Fruit fly (Drosophila melanogaster) whole organism, embryonic: Measurements from ENCODE around the gene CG32106.

Experiments
- B-H1 ChIP-seq: fragments of 200-800 bp; sonication (Bioruptor generic); IDR thresholded peaks from 3 replicates; pipeline ENCODE4 v1.3.6; 2022; ENCODE audit warnings: missing biosample characterization, missing genetic modification characterization
- CG10366 ChIP-seq: fragments of 200-800 bp; sonication (Bioruptor generic); IDR thresholded peaks from 2 replicates; pipeline ENCODE4 v1.3.6; 2022; ENCODE audit warnings: missing biosample characterization, missing genetic modification characterization
- CG12219 ChIP-seq: fragments of 200-800 bp; sonication (Bioruptor generic); optimal IDR thresholded peaks from 3 replicates; lab custom pipeline; 2018; ENCODE audit warnings: missing biosample characterization, mild to moderate bottlenecking, missing genetic modification characterization
- CG13287 ChIP-seq: fragments of 200-800 bp; sonication (Bioruptor generic); IDR thresholded peaks from 2 replicates; pipeline ENCODE4 v1.3.6; 2022; ENCODE audit warnings: missing biosample characterization, missing genetic modification characterization; ENCODE audit not compliant: partially characterized antibody
- CG13424 ChIP-seq: fragments of 200-800 bp; sonication (Bioruptor generic); optimal IDR thresholded peaks from 2 replicates; lab custom pipeline; 2019; ENCODE audit warnings: missing biosample characterization, mild to moderate bottlenecking, missing genetic modification characterization, moderate library complexity
- CG1529 ChIP-seq: fragments of 200-800 bp; sonication (Bioruptor generic); optimal IDR thresholded peaks from 3 replicates; lab custom pipeline; 2018; ENCODE audit warnings: missing biosample characterization, missing genetic modification characterization
- CG1647 ChIP-seq: fragments of 200-800 bp; sonication (Bioruptor generic); optimal IDR thresholded peaks from 3 replicates; lab custom pipeline; 2016; ENCODE audit warnings: missing biosample characterization, missing genetic modification characterization
- CG18011 ChIP-seq: fragments of 200-800 bp; sonication (Bioruptor generic); optimal IDR thresholded peaks from 2 replicates; lab custom pipeline; 2017; ENCODE audit warnings: missing biosample characterization, missing genetic modification characterization, mild to moderate bottlenecking, moderate library complexity, missing genotype
- CG18764 ChIP-seq: fragments of 200-800 bp; sonication (Bioruptor generic); optimal IDR thresholded peaks from 3 replicates; lab custom pipeline; 2016; ENCODE audit warnings: missing biosample characterization, missing genetic modification characterization
- CG30403 ChIP-seq: fragments of 200-800 bp; sonication (Bioruptor generic); optimal IDR thresholded peaks from 3 replicates; lab custom pipeline; 2016; ENCODE audit warnings: missing biosample characterization, missing genetic modification characterization
- CG32532 ChIP-seq: fragments of 200-800 bp; sonication (Bioruptor generic); IDR thresholded peaks from 2 replicates; pipeline ENCODE4 v1.3.6; 2022; ENCODE audit warnings: missing biosample characterization, missing genetic modification characterization
- CG33213 ChIP-seq: fragments of 200-800 bp; sonication (Bioruptor generic); optimal IDR thresholded peaks from 3 replicates; lab custom pipeline; 2016; ENCODE audit warnings: missing biosample characterization, missing genetic modification characterization
- CG4404 ChIP-seq: fragments of 200-800 bp; sonication (Bioruptor generic); IDR thresholded peaks from 2 replicates; pipeline ENCODE4 v1.3.6; 2022; ENCODE audit warnings: missing biosample characterization, missing genetic modification characterization
- CG4617 ChIP-seq: fragments of 200-800 bp; sonication (Bioruptor generic); optimal IDR thresholded peaks from 3 replicates; lab custom pipeline; 2016; ENCODE audit warnings: missing biosample characterization, missing genetic modification characterization, borderline replicate concordance
- CG5245 ChIP-seq: fragments of 200-800 bp; sonication (Bioruptor generic); optimal IDR thresholded peaks from 3 replicates; lab custom pipeline; 2016; ENCODE audit warnings: missing biosample characterization, missing genetic modification characterization
- CG6854 ChIP-seq: fragments of 200-800 bp; sonication (Bioruptor generic); optimal IDR thresholded peaks from 3 replicates; lab custom pipeline; 2017; ENCODE audit warnings: missing biosample characterization, mild to moderate bottlenecking, missing genetic modification characterization
- CG7928 ChIP-seq: fragments of 200-800 bp; sonication (Bioruptor generic); optimal IDR thresholded peaks from 2 replicates; lab custom pipeline; 2017; ENCODE audit warnings: missing biosample characterization, mild to moderate bottlenecking, missing genetic modification characterization
- CG8290 ChIP-seq, 3 experiments: fragments of 200-800 bp; sonication (Bioruptor generic); optimal IDR thresholded peaks; 2 replicates each; lab custom pipeline; 2016 to 2019; ENCODE audit warnings: missing biosample characterization in 3 of 3, missing genetic modification characterization in 3 of 3, mild to moderate bottlenecking in 2 of 3, moderate library complexity in 1 of 3
- CG8388 ChIP-seq: fragments of 200-800 bp; sonication (Bioruptor generic); optimal IDR thresholded peaks from 2 replicates; lab custom pipeline; 2019; ENCODE audit warnings: missing biosample characterization, mild to moderate bottlenecking, missing genetic modification characterization, moderate library complexity
- CG9797 ChIP-seq: fragments of 200-800 bp; sonication (Bioruptor generic); optimal IDR thresholded peaks from 3 replicates; lab custom pipeline; 2018; ENCODE audit warnings: missing biosample characterization, mild to moderate bottlenecking, missing genetic modification characterization
- D19A ChIP-seq: fragments of 200-800 bp; optimal IDR thresholded peaks from 3 replicates; lab custom pipeline; 2019; ENCODE audit warnings: missing biosample characterization, mild to moderate bottlenecking, missing genetic modification characterization, moderate library complexity
- Deaf1 ChIP-seq: fragments of 200-800 bp; optimal IDR thresholded peaks from 3 replicates; lab custom pipeline; 2019; ENCODE audit warnings: missing biosample characterization, mild to moderate bottlenecking, missing genetic modification characterization, moderate library complexity
- MESR4 ChIP-seq: fragments of 200-800 bp; sonication (Bioruptor generic); optimal IDR thresholded peaks from 2 replicates; lab custom pipeline; 2018; ENCODE audit warnings: missing biosample characterization, mild to moderate bottlenecking, missing genetic modification characterization, moderate library complexity
- Mad ChIP-seq: fragments of 200-800 bp; sonication (Bioruptor generic); optimal IDR thresholded peaks from 2 replicates; lab custom pipeline; 2016; ENCODE audit warnings: missing biosample characterization, missing genetic modification characterization
- Max ChIP-seq: fragments of 200-800 bp; sonication (Bioruptor generic); optimal IDR thresholded peaks from 2 replicates; lab custom pipeline; 2016; ENCODE audit warnings: missing biosample characterization, mild to moderate bottlenecking, missing genetic modification characterization
- Myb ChIP-seq: fragments of 200-800 bp; sonication (Bioruptor generic); optimal IDR thresholded peaks from 2 replicates; lab custom pipeline; 2016; ENCODE audit warnings: missing biosample characterization, missing genetic modification characterization
- NC2β ChIP-seq: fragments of 200-800 bp; sonication (Bioruptor generic); optimal IDR thresholded peaks from 2 replicates; lab custom pipeline; 2016; ENCODE audit warnings: missing biosample characterization, missing genetic modification characterization
- Optix ChIP-seq: fragments of 200-800 bp; sonication (Bioruptor generic); IDR thresholded peaks from 3 replicates; pipeline ENCODE4 v1.3.6; 2022; ENCODE audit warnings: missing biosample characterization, missing genetic modification characterization
- Rx ChIP-seq: fragments of 200-800 bp; sonication (Bioruptor generic); IDR thresholded peaks from 2 replicates; pipeline ENCODE4 v1.3.6; 2022; ENCODE audit warnings: missing biosample characterization, missing genetic modification characterization
- Trl ChIP-seq, 3 experiments: fragments of >200 bp in 2 of 3; fragments of 200-800 bp in 1 of 3; sonication (Bioruptor generic) in 1 of 3; optimal IDR thresholded peaks; 2 replicates in 1 of 3; 3 replicates in 2 of 3; lab custom pipeline; 2016 to 2017; ENCODE audit warnings: missing biosample characterization in 1 of 3, missing genetic modification characterization in 1 of 3
- Xrp1 ChIP-seq: fragments of 200-800 bp; sonication (Bioruptor generic); IDR thresholded peaks from 2 replicates; pipeline ENCODE4 v1.3.6; 2022; ENCODE audit warnings: missing biosample characterization, missing genetic modification characterization
- YL-1 ChIP-seq: fragments of 200-800 bp; sonication (Bioruptor generic); optimal IDR thresholded peaks from 3 replicates; lab custom pipeline; 2017; ENCODE audit warnings: missing biosample characterization, mild to moderate bottlenecking, missing genetic modification characterization
- bab2 ChIP-seq: fragments of 200-800 bp; sonication (Bioruptor generic); optimal IDR thresholded peaks from 2 replicates; lab custom pipeline; 2016; ENCODE audit warnings: missing biosample characterization, missing genetic modification characterization
- bsh ChIP-seq, 2 experiments: fragments of 200-800 bp; sonication (Bioruptor generic); optimal IDR thresholded peaks; 2 replicates each; lab custom pipeline; 2017 to 2018; ENCODE audit warnings: mild to moderate bottlenecking in 2 of 2, missing biosample characterization in 2 of 2, missing genetic modification characterization in 2 of 2, moderate library complexity in 1 of 2
- cas ChIP-seq: fragments of 200-800 bp; sonication (Bioruptor generic); IDR thresholded peaks from 2 replicates; pipeline ENCODE4 v1.3.6; 2022; ENCODE audit warnings: missing biosample characterization, missing genetic modification characterization
- chif ChIP-seq, 2 experiments: fragments of 200-800 bp; sonication (Bioruptor generic); optimal IDR thresholded peaks; 3 replicates each; lab custom pipeline; 2016; ENCODE audit warnings: missing biosample characterization in 2 of 2, missing genetic modification characterization in 2 of 2
- crc ChIP-seq: fragments of 200-800 bp; sonication (Bioruptor generic); optimal IDR thresholded peaks from 2 replicates; lab custom pipeline; 2016; ENCODE audit warnings: missing biosample characterization, missing genetic modification characterization
- dpn ChIP-seq, 2 experiments: fragments of 200-800 bp; sonication (Bioruptor generic); optimal IDR thresholded peaks; 3 replicates each; lab custom pipeline; 2016; ENCODE audit warnings: missing biosample characterization in 2 of 2, missing genetic modification characterization in 2 of 2
- fu2 ChIP-seq: fragments of 200-800 bp; sonication (Bioruptor generic); optimal IDR thresholded peaks from 2 replicates; lab custom pipeline; 2016; ENCODE audit warnings: missing biosample characterization, missing genetic modification characterization
- gcm ChIP-seq: fragments of 200-800 bp; sonication (Bioruptor generic); optimal IDR thresholded peaks from 2 replicates; lab custom pipeline; 2019; ENCODE audit warnings: missing biosample characterization, mild to moderate bottlenecking, missing genetic modification characterization, moderate library complexity
- gsb-n ChIP-seq: fragments of 200-800 bp; sonication (Bioruptor generic); optimal IDR thresholded peaks from 3 replicates; lab custom pipeline; 2018; ENCODE audit warnings: missing biosample characterization, mild to moderate bottlenecking, missing genetic modification characterization
- jigr1 ChIP-seq: fragments of 200-800 bp; sonication (Bioruptor generic); IDR thresholded peaks from 3 replicates; pipeline ENCODE4 v1.3.6; 2022; ENCODE audit warnings: missing biosample characterization, missing genetic modification characterization
- pita ChIP-seq: fragments of 200-800 bp; sonication (Bioruptor generic); optimal IDR thresholded peaks from 2 replicates; lab custom pipeline; 2017; ENCODE audit warnings: missing biosample characterization, mild to moderate bottlenecking, missing genetic modification characterization
- slou ChIP-seq: fragments of 200-800 bp; sonication (Bioruptor generic); optimal IDR thresholded peaks from 3 replicates; lab custom pipeline; 2016; ENCODE audit warnings: missing biosample characterization, missing genetic modification characterization
- stwl ChIP-seq: fragments of 200-800 bp; sonication (Bioruptor generic); optimal IDR thresholded peaks from 3 replicates; lab custom pipeline; 2018; ENCODE audit warnings: missing biosample characterization, mild to moderate bottlenecking, missing genetic modification characterization, moderate library complexity
- tap ChIP-seq: fragments of 200-800 bp; optimal IDR thresholded peaks from 3 replicates; lab custom pipeline; 2019; ENCODE audit warnings: missing biosample characterization, mild to moderate bottlenecking, missing genetic modification characterization, moderate library complexity
- tio ChIP-seq: fragments of 200-800 bp; sonication (Bioruptor generic); optimal IDR thresholded peaks from 2 replicates; lab custom pipeline; 2017; ENCODE audit warnings: missing biosample characterization, missing genetic modification characterization, inconsistent platforms
- unc-4 ChIP-seq: fragments of 200-800 bp; sonication (Bioruptor generic); IDR thresholded peaks from 2 replicates; pipeline ENCODE4 v1.3.6; 2022; ENCODE audit warnings: missing biosample characterization, missing genetic modification characterization; ENCODE audit not compliant: partially characterized antibody
- wdn ChIP-seq: fragments of 200-800 bp; sonication (Bioruptor generic); IDR thresholded peaks from 2 replicates; pipeline ENCODE4 v1.3.6; 2022; ENCODE audit warnings: missing biosample characterization, missing genetic modification characterization
- zen ChIP-seq: fragments of 200-800 bp; sonication (Bioruptor generic); optimal IDR thresholded peaks from 3 replicates; lab custom pipeline; 2018; ENCODE audit warnings: missing biosample characterization, mild to moderate bottlenecking, missing genetic modification characterization, moderate library complexity

CG32106 gene

dm6 chr3L:12813907-12814306 is 35.4 kb upstream of the CG32106 start, which contains the start of the genes Sf3a2 and CG42588 (continued):
- TF ChIP-seq YL-1 (GFP tag; lab: Kevin White, UChicago) (peak; percentile 85), fu2 (GFP tag; lab: Kevin White, UChicago) (peak; percentile 25), CG10366 (GFP tag; lab: Robert Waterston, UW) (no peak; the same call in 1 of the 2 replicates), tap (tag; lab: Kevin White, UChicago) (peak; percentile 48), CG30403 (GFP tag; lab: Kevin White, UChicago) (peak; percentile 72), CG12219 (GFP tag; lab: Kevin White, UChicago) (no peak), CG32532 (GFP tag; lab: Robert Waterston, UW) (peak; percentile 87), slou (GFP tag; lab: Kevin White, UChicago) (peak; percentile 36), MESR4 (no peak), jigr1 (peak; percentile 55; the same call in 1 of the 3 replicates), wdn (GFP tag; lab: Robert Waterston, UW) (no peak), CG1529 (GFP tag; lab: Kevin White, UChicago) (no peak), cas (GFP tag; lab: Robert Waterston, UW) (peak; percentile 40; the same call in 1 of the 2 replicates), CG7928 (GFP tag; lab: Kevin White, UChicago) (no peak), Mad (GFP tag; lab: Kevin White, UChicago) (peak; percentile 21), CG6854 (GFP tag; lab: Kevin White, UChicago) (no peak), gsb-n (tag; lab: Kevin White, UChicago) (no peak), CG18011 (peak; percentile 28), bab2 (peak; percentile 49), CG18764 (GFP tag; lab: Kevin White, UChicago) (peak; percentile 39), CG8290 (GFP tag; optimal IDR thresholded peaks at IDR 0.05; lab: Kevin White, UChicago) (peak; percentile 63), CG8290 (tag; optimal IDR thresholded peaks at IDR 0.05; lab: Kevin White, UChicago) (no peak), chif (GFP tag; optimal IDR thresholded peaks at IDR 0.05; lab: Kevin White, UChicago) (peak in 1 of 2 experiments; percentile 9), CG13287 (peak; percentile 89), B-H1 (GFP tag; lab: Robert Waterston, UW) (peak; percentile 44; the same call in 2 of the 3 replicates), crc (GFP tag; lab: Kevin White, UChicago) (no peak), NC2β (GFP tag; lab: Kevin White, UChicago) (no peak), unc-4 (GFP tag; lab: Robert Waterston, UW) (peak; percentile 83), tio (no peak), Max (peak; percentile 73), CG13424 (tag; lab: Kevin White, UChicago) (peak; percentile 78), CG5245 (GFP tag; lab: Kevin White, UChicago) (no peak), Optix (GFP tag; lab: Robert Waterston, UW) (0 out of 3 replicates have a peak, but pooled peaks have one; percentile 42), CG33213 (GFP tag; lab: Kevin White, UChicago) (no peak), CG4617 (GFP tag; lab: Kevin White, UChicago) (peak; percentile 80), Trl (optimal IDR thresholded peaks at IDR 0.05; lab: Kevin White, UChicago) (no peak), Trl (GFP tag; optimal IDR thresholded peaks at IDR 0.05; lab: Kevin White, UChicago) (no peak), CG9797 (GFP tag; lab: Kevin White, UChicago) (peak; percentile 70), zen (tag; lab: Kevin White, UChicago) (peak; percentile 66), Myb (GFP tag; lab: Kevin White, UChicago) (peak; percentile 1), D19A (peak; percentile 36), Rx (GFP tag; lab: Robert Waterston, UW) (no peak), gcm (peak; percentile 12), pita (GFP tag; lab: Kevin White, UChicago) (no peak), Deaf1 (tag; lab: Kevin White, UChicago) (no peak), bsh (GFP tag; optimal IDR thresholded peaks at IDR 0.05; lab: Kevin White, UChicago) (peak in 1 of 2 experiments; percentile 64), stwl (peak; percentile 61), dpn (GFP tag; optimal IDR thresholded peaks at IDR 0.05; lab: Kevin White, UChicago) (peak; percentile 46 to 77), CG1647 (no peak), CG8388 (GFP tag; lab: Kevin White, UChicago) (peak; percentile 35), CG4404 (GFP tag; lab: Robert Waterston, UW) (peak; percentile 68), Xrp1 (GFP tag; lab: Robert Waterston, UW) (peak; percentile 73)
